Worm (Caenorhabditis elegans): ENCODE measurements around the gene C16C8.7.
"Not testable (repeated sequence)": the region's sequence is repeated elsewhere in the genome, so short reads cannot be mapped to it uniquely, and the experiment has no call there.

Gene C16C8.7

DNA sequence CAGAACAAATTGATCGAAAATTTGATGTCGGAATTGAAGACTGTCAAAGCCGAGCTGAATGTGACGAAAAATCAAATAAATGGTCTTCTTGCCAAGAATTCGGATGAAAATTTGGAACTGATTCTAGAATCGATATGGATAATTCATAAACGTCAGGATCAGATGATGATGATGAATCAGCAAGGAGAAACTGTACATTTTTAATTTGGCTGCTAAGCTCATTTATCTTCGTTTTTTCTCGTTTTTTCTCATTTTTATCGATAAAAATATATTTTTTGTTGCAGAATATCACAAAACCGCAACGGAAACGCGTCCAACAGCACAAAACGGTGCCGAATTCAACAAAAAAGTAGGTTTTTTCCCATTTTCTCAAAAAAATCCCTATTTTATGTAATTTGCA lies 10.4 kb downstream of the C16C8.7 start, which contains the start of gene C16C8.14:
Gene C16C8.14, plus strand, starts transcription at position 301 of the 400 bp plus-strand sequence.
- TF ChIP-seq pat-9, syd-9, ceh-30 (tag; optimal IDR thresholded peaks at IDR 0.05): not testable (repeated sequence)

DNA sequence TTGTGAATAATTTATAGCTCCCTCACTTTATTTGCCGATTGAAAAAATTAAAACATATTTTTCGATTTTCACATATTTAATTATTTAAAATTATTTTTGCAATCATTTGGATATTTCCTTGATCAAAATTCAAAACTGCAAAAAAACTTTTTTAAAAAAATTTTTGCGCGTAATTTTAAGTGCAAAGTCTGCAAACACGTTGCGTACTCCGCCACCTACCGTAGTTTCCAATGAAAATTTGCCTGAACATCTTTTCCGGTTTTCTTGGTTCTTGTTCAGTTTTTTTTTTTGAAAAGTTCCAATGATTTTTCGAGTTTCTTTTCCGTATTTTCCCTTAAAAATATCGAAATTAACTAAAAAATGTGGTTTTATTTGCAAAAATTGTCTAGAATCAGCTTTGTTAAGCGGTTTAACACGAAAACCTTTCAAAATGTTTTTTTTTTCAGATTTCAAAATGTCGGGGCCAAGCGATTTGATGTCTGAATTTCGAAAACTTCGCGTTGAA lies 11.1 kb downstream of the C16C8.7 start, which contains the start of gene C16C8.25:
Gene C16C8.25, plus strand, starts transcription at position 455 of the 505 bp plus-strand sequence.
- TF ChIP-seq hlh-15 (tag; optimal IDR thresholded peaks at IDR 0.05) = no peak
- TF ChIP-seq ref-2 (tag; optimal IDR thresholded peaks at IDR 0.05) = no peak
- TF ChIP-seq hlh-13 (GFP tag; optimal IDR thresholded peaks at IDR 0.05) = no peak
- TF ChIP-seq sox-4 (tag; optimal IDR thresholded peaks at IDR 0.05) = no peak
- no peak for TF ChIP-seq fkh-10 (GFP tag; optimal IDR thresholded peaks at IDR 0.05)
- TF ChIP-seq fkh-6 (tag; optimal IDR thresholded peaks at IDR 0.05) = no peak

DNA sequence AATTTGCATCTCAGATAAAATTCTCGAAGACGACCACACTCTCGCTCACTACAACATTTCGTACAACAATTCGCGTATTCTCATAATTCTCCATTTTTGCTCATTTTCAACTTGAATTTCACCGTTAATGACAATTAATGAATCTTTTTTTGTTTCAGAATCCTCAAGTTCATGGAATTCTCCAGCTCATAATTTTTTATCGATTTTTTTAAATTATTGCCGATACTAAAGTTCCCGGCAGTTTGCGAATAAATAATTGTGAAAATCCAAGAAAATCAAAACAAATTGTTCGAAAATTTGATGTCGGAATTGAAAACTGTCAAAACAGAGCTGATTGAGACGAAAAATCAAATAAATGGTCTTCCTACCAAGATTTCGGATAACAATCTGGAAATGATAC lies 12.0 kb downstream of the C16C8.7 start, which contains the start of gene C16C8.21:
Gene C16C8.21, plus strand, starts transcription at position 301 of the 400 bp plus-strand sequence.
- TF ChIP-seq ceh-14 (tag; optimal IDR thresholded peaks at IDR 0.05) = no peak
- TF ChIP-seq ceh-6 (GFP tag; optimal IDR thresholded peaks at IDR 0.05) = no peak
- TF ChIP-seq fkh-6 (tag; optimal IDR thresholded peaks at IDR 0.05) = no peak
- no peak for TF ChIP-seq zip-5 (tag; optimal IDR thresholded peaks at IDR 0.05)
- no peak for TF ChIP-seq tbx-2 (tag; optimal IDR thresholded peaks at IDR 0.05)
- TF ChIP-seq hlh-13 (GFP tag; optimal IDR thresholded peaks at IDR 0.05) = no peak
- TF ChIP-seq madf-2 (tag; optimal IDR thresholded peaks at IDR 0.05) = no peak
- TF ChIP-seq ama-1 (optimal IDR thresholded peaks at IDR 0.05) = no peak
- no peak for TF ChIP-seq unc-86 (tag; optimal IDR thresholded peaks at IDR 0.05)
- TF ChIP-seq C38D4.7 (GFP tag; optimal IDR thresholded peaks at IDR 0.05) = no peak
- no peak for TF ChIP-seq tbx-7 (tag; optimal IDR thresholded peaks at IDR 0.05)
- no peak for TF ChIP-seq ceh-34 (tag; optimal IDR thresholded peaks at IDR 0.05)
- TF ChIP-seq ztf-16 (tag; optimal IDR thresholded peaks at IDR 0.05) = no peak
- TF ChIP-seq ref-2 (tag; optimal IDR thresholded peaks at IDR 0.05) = no peak
- TF ChIP-seq unc-55 (GFP tag; optimal IDR thresholded peaks at IDR 0.05) = no peak
- no peak for TF ChIP-seq eyg-1 (tag; optimal IDR thresholded peaks at IDR 0.05)
- no peak for TF ChIP-seq npax-4 (tag; optimal IDR thresholded peaks at IDR 0.05)

DNA sequence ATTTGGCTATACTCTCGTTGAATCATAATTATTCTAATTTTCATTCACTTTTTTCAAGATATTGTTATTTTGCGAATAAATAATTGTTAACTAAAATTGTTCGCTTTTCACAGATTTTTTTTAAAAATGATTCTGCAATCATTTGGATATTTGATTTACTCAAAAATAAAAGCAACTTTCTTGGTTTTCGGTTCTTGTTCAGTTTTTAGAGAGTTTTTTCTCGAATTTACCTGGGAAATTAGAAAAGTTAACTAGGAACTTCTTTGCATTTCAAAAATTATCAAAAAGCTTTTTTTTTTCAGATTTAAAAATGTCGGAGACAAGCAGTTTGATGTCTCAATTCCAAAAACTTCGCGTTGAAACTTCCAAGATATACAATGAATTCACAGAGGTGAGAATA lies 13.3 kb downstream of the C16C8.7 start, which contains the start of the genes C16C8.20 and gldi-6:
Gene C16C8.20, plus strand, starts transcription at position 301 of the 400 bp plus-strand sequence.
Gene gldi-6, plus strand, starts transcription at position 301 of the 400 bp plus-strand sequence.
- TF ChIP-seq pros-1 (tag; optimal IDR thresholded peaks at IDR 0.05) = no peak
- no peak for TF ChIP-seq gmeb-2 (tag; optimal IDR thresholded peaks at IDR 0.05)
- TF ChIP-seq lin-11 (tag; optimal IDR thresholded peaks at IDR 0.05) = no peak
- no peak for TF ChIP-seq ceh-30 (tag; optimal IDR thresholded peaks at IDR 0.05)
- no peak for TF ChIP-seq pqm-1 (tag; optimal IDR thresholded peaks at IDR 0.05)
- no peak for TF ChIP-seq sox-4 (tag; optimal IDR thresholded peaks at IDR 0.05)
- no peak for TF ChIP-seq ama-1 (optimal IDR thresholded peaks at IDR 0.05)

DNA sequence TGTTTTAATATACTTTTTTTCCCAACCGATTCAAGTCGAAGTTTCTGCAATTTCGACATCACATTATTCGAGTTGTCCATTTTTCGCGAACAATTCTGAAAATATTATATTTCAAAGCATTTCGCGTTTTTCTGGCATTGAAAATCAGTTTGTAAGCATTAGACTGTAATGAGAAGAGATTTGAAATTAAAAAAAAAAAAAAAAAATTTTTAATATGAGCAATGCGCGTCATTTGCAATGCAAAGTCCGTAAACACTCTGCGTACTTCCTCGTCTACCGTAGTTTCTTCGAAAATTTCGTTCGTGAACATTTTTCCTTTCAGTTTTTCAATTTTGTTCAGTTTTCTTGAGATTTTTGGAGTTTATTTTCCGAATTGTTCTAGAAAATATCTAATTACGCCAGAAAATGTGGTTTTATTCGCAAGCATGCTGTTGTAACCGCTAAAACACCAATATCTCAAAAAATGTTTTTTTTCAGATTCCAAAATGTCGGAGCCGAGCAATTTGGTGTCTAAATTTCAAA lies 14.6 kb downstream of the C16C8.7 start, which contains the start of the genes C16C8.5 and C16C8.16:
Gene C16C8.5, minus strand, starts transcription at position 101 of the 522 bp plus-strand sequence.
Gene C16C8.16, plus strand, starts transcription at position 472 of the 522 bp plus-strand sequence.
- no peak for TF ChIP-seq C08G9.2 (tag; optimal IDR thresholded peaks at IDR 0.05)
- no peak for TF ChIP-seq dve-1 (tag; optimal IDR thresholded peaks at IDR 0.05)
- TF ChIP-seq lim-6 (tag; optimal IDR thresholded peaks at IDR 0.05) = no peak
- no peak for TF ChIP-seq che-1 (tag; optimal IDR thresholded peaks at IDR 0.05)
- TF ChIP-seq fax-1 (tag; optimal IDR thresholded peaks at IDR 0.05) = no peak
- TF ChIP-seq ceh-24 (tag; optimal IDR thresholded peaks at IDR 0.05) = no peak
- no peak for TF ChIP-seq ets-4 (tag; optimal IDR thresholded peaks at IDR 0.05)
- no peak for TF ChIP-seq ama-1 (optimal IDR thresholded peaks at IDR 0.05)
- TF ChIP-seq F13H6.1 (tag; optimal IDR thresholded peaks at IDR 0.05) = no peak
- TF ChIP-seq sox-2 (GFP tag; IDR thresholded peaks at IDR 0.05) = no peak

Data from whole organism, late embryonic.